Fruit fly (Drosophila melanogaster) whole organism: Measurements from ENCODE around the gene Egfrap.

ENCODE experiments used
- CG8478 ChIP-seq: fragments of >200 bp; optimal IDR thresholded peaks from 2 replicates; lab custom pipeline; 2018; ENCODE audit warnings: inconsistent platforms
- EcR ChIP-seq, 2 experiments: fragments of >200 bp; optimal IDR thresholded peaks; 2 replicates each; lab custom pipeline; 2017; ENCODE audit warnings: missing biosample characterization in 2 of 2, missing genetic modification characterization in 2 of 2, missing genetic modification reagents in 2 of 2
- pan ChIP-seq: fragments of >200 bp; optimal IDR thresholded peaks from 2 replicates; lab custom pipeline; 2017
- psq ChIP-seq: fragments of >200 bp; optimal IDR thresholded peaks from 2 replicates; lab custom pipeline; 2017
- usp ChIP-seq: fragments of >200 bp; optimal IDR thresholded peaks from 2 replicates; lab custom pipeline; 2017; ENCODE audit warnings: missing biosample characterization, missing genetic modification characterization, mixed read lengths

dm6 chr3L:5983593-5984225, 33.3 kb upstream of the Egfrap start:
- TF ChIP-seq EcR (GFP tag; optimal IDR thresholded peaks at IDR 0.05; lab: Kevin White, UChicago) (no peak), usp (GFP tag; lab: Kevin White, UChicago) (no peak), CG8478 (no peak), pan (lab: Kevin White, UChicago) (no peak), psq (lab: Kevin White, UChicago) (no peak)
